Fruit fly (Drosophila melanogaster): Measurements from ENCODE around the gene kumpel.

dm6 chr3R:25876639-25877038, 30.2 kb upstream of the kumpel start:
- no peak for TF ChIP-seq CG34367 (tag; optimal IDR thresholded peaks at IDR 0.05)
- TF ChIP-seq D1 (tag; optimal IDR thresholded peaks at IDR 0.05) = no peak
- no peak for TF ChIP-seq CG8159 (tag; optimal IDR thresholded peaks at IDR 0.05)
- no peak for TF ChIP-seq CG9948 (tag; optimal IDR thresholded peaks at IDR 0.05)
- no peak for TF ChIP-seq Pif1A (GFP tag; optimal IDR thresholded peaks at IDR 0.05)
- TF ChIP-seq CG8301 (tag; optimal IDR thresholded peaks at IDR 0.05) = no peak
- TF ChIP-seq Ets98B (GFP tag; IDR thresholded peaks at IDR 0.05) = no peak
- TF ChIP-seq Snoo (tag; optimal IDR thresholded peaks at IDR 0.05) = no peak
